Worm (Caenorhabditis elegans) whole organism, early embryonic: ENCODE results near the gene srw-71.

Source experiments
- B0310.2 ChIP-seq: sonication (generic microtip); optimal IDR thresholded peaks from 2 replicates; lab custom pipeline; 2016; ENCODE audit warnings: mild to moderate bottlenecking, missing genetic modification characterization, missing compliant biosample characterization
- F13C5.2 ChIP-seq: sonication (generic microtip); optimal IDR thresholded peaks from 2 replicates; lab custom pipeline; 2017; ENCODE audit warnings: mild to moderate bottlenecking, missing genetic modification characterization, inconsistent platforms, missing compliant biosample characterization
- aly-1 ChIP-seq: sonication (generic microtip); optimal IDR thresholded peaks from 2 replicates; lab custom pipeline; 2016; ENCODE audit warnings: missing genetic modification characterization, missing compliant biosample characterization
- ama-1 ChIP-seq: fragments of 150-350 bp; optimal IDR thresholded peaks from 2 replicates; lab custom pipeline; 2014
- ceh-13 ChIP-seq: fragments of 200-800 bp; sonication (Bioruptor generic); optimal IDR thresholded peaks from 2 replicates; lab custom pipeline; 2018; ENCODE audit warnings: mild to moderate bottlenecking, missing genetic modification characterization, missing compliant biosample characterization
- ceh-36 ChIP-seq: sonication (generic microtip); optimal IDR thresholded peaks from 2 replicates; lab custom pipeline; 2016; ENCODE audit warnings: missing genetic modification characterization, inconsistent platforms, missing compliant biosample characterization
- ets-7 ChIP-seq: sonication (generic microtip); optimal IDR thresholded peaks from 2 replicates; lab custom pipeline; 2016; ENCODE audit warnings: missing genotype, missing genetic modification characterization, missing compliant biosample characterization
- flt-1 ChIP-seq: fragments of 200-800 bp; sonication (Bioruptor generic); IDR thresholded peaks from 2 replicates; pipeline ENCODE4 v1.3.6; 2022; ENCODE audit warnings: missing genetic modification characterization, missing compliant biosample characterization
- hmbx-1 ChIP-seq: sonication (generic microtip); optimal IDR thresholded peaks from 2 replicates; lab custom pipeline; 2016; ENCODE audit warnings: mild to moderate bottlenecking, missing genetic modification characterization, missing compliant biosample characterization
- hmg-4 ChIP-seq: fragments of 200-800 bp; sonication (Bioruptor generic); optimal IDR thresholded peaks from 2 replicates; lab custom pipeline; 2018; ENCODE audit warnings: mild to moderate bottlenecking, missing genetic modification characterization, missing compliant biosample characterization
- hnd-1 ChIP-seq: sonication (generic microtip); optimal IDR thresholded peaks from 2 replicates; lab custom pipeline; 2016; ENCODE audit warnings: missing genetic modification characterization, missing compliant biosample characterization
- pes-1 ChIP-seq: fragments of 200-800 bp; sonication (Bioruptor generic); IDR thresholded peaks from 2 replicates; pipeline ENCODE4 v1.3.6; 2022; ENCODE audit warnings: missing genetic modification reagents, missing genetic modification characterization, missing compliant biosample characterization
- scrt-1 ChIP-seq: fragments of 200-800 bp; sonication (Bioruptor generic); IDR thresholded peaks from 2 replicates; pipeline ENCODE4 v1.3.6; 2022; ENCODE audit warnings: missing genetic modification characterization, missing compliant biosample characterization
- sea-1 ChIP-seq: fragments of 200-800 bp; sonication (Bioruptor generic); conservative IDR thresholded peaks from 2 replicates; pipeline ENCODE4 v1.3.6; 2022; ENCODE audit warnings: missing genetic modification characterization, missing compliant biosample characterization
- tbx-11 ChIP-seq: fragments of 200-800 bp; sonication (Bioruptor generic); IDR thresholded peaks from 2 replicates; pipeline ENCODE4 v1.3.6; 2022; ENCODE audit warnings: missing genetic modification characterization, missing compliant biosample characterization
- tbx-37 ChIP-seq: fragments of 200-800 bp; sonication (Bioruptor generic); conservative IDR thresholded peaks from 2 replicates; pipeline ENCODE4 v1.3.6; 2022; ENCODE audit warnings: missing genetic modification reagents, missing genetic modification characterization, missing compliant biosample characterization
- tra-4 ChIP-seq: sonication (generic microtip); optimal IDR thresholded peaks from 2 replicates; lab custom pipeline; 2017; ENCODE audit warnings: missing genetic modification characterization, missing compliant biosample characterization

The srw-71 gene

DNA sequence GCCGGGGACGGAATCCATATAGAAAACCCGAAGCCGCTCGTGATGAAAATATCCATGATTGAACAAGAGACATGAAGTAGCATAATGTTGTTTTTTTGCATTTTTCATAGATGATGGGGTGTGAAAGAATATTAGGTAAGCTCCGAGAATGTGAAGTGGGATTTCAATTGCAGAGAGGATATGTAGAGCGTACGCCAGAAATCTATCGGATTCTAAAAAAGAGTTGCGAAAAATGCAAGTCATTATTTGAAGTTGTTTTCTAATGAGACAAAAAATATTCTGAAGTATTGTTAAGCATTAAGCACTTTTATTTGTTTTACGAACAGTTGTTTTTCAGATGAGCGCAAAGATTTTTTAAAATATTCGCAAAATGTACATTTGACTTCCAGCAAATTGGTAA is 6.6 kb downstream of the srw-71 start, which contains the start of gene F18E3.10:
Gene F18E3.10 (minus strand): TSS at position 101 of the 400 bp plus-strand sequence.
- TF ChIP-seq tra-4 (tag; lab: Kevin White, UChicago), result no peak
- no peak for TF ChIP-seq ama-1 (lab: Kevin White, UChicago)
- no peak for TF ChIP-seq ceh-36 (tag; lab: Kevin White, UChicago)
- no peak for TF ChIP-seq hmg-4 (GFP tag; lab: Kevin White, UChicago)
- no peak for TF ChIP-seq aly-1
- TF ChIP-seq ets-7 (tag; lab: Kevin White, UChicago), result no peak
- no peak for TF ChIP-seq ceh-13 (GFP tag; lab: Kevin White, UChicago)
- no peak for TF ChIP-seq tbx-37 (GFP tag; lab: Robert Waterston, UW)
- no peak for TF ChIP-seq F13C5.2
- TF ChIP-seq sea-1, result no peak
- no peak for TF ChIP-seq tbx-11 (GFP tag; lab: Robert Waterston, UW)
- no peak for TF ChIP-seq flt-1 (GFP tag; lab: Robert Waterston, UW)
- no peak for TF ChIP-seq pes-1 (GFP tag; lab: Robert Waterston, UW)
- TF ChIP-seq scrt-1 (GFP tag; lab: Robert Waterston, UW), result no peak
- TF ChIP-seq hmbx-1, result no peak
- TF ChIP-seq hnd-1, result no peak

DNA sequence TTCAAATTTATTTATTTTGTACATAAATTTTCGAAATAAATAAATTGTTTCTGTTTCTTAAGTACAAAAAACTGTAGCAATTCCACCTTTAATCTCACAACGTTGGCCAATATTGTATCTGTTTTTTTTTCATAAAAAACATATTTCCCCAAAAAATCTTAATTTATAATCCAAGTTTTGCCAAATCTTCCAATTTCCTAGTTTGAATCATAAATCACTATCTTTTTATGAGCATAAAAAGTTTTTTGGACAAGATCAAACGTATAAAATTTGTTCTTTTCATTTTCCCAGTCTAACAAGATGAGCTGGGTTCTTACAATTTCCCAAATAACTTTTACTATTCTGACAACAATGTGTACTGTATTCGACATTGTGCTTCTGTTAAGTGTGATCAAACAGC is 10.8 kb downstream of the srw-71 start, which contains the start of gene srxa-4:
Gene srxa-4 (plus strand): TSS at position 301 of the 400 bp plus-strand sequence.
- TF ChIP-seq tbx-11 (GFP tag; lab: Robert Waterston, UW), result no peak
- TF ChIP-seq ceh-13 (GFP tag; lab: Kevin White, UChicago), result no peak
- TF ChIP-seq ets-7 (tag; lab: Kevin White, UChicago), result no peak
- TF ChIP-seq hmbx-1, result no peak
- TF ChIP-seq pes-1 (GFP tag; lab: Robert Waterston, UW), result no peak
- TF ChIP-seq tra-4 (tag; lab: Kevin White, UChicago), result no peak
- TF ChIP-seq tbx-37 (GFP tag; lab: Robert Waterston, UW), result no peak
- TF ChIP-seq aly-1, result no peak
- TF ChIP-seq B0310.2 (tag; lab: Kevin White, UChicago), result no peak
- TF ChIP-seq scrt-1 (GFP tag; lab: Robert Waterston, UW), result no peak

DNA sequence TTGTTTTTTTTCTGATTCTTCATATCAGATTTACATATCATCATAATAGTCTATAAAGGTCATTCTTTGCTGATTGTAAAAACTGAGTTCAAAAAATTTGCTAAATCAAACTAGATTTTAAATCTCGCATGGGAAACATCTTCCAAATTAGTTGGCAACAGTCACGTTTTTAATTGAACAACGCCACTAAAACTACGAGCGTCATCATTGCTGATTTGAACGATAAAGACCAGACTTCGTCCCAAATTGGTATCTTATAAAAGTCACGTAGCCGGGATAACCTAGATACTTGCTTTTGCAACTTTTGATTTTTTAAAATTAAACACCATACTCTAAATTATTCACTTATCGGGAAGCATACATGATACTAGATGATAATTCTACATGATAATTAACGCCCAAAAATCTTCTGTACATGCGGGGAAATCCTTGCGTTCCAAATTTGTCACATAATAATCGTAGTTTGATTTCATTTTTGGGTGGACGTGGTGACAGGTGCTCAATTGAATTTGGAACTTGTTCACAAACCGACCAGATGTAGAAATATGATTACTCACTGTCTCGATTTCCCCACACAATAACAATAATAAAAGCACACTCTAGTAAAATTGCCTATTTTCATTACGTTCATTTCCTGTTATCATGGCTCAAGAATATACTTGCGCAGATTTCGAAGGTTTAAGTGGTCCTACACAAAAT is 13.7 kb downstream of the srw-71 start, which contains the start of gene srw-67:
Gene srw-67 (plus strand): TSS at position 643 of the 699 bp plus-strand sequence.
- TF ChIP-seq ceh-36 (tag; lab: Kevin White, UChicago) (no peak), B0310.2 (tag; lab: Kevin White, UChicago) (no peak), hmbx-1 (no peak), F13C5.2 (no peak), ets-7 (tag; lab: Kevin White, UChicago) (no peak), tbx-11 (GFP tag; lab: Robert Waterston, UW) (no peak), scrt-1 (GFP tag; lab: Robert Waterston, UW) (no peak)

DNA sequence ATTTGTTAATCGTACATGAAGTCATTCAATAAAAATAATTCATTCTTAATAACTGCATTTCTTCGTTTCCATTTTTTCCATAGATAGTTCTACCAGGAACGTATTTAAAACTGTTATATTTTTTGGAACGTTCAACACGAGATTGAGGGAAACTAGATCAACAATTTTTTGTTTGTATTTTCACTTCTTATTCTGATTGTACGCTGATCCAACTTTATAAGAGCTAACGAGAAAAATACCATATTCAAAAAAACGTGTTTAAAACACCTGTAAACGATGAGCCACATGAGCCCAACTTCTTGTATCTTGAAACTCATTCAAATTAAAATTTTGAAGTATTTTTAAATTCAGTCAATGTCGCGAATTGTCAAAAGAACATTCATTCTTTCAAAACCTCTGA is 14.3 kb downstream of the srw-71 start:
- TF ChIP-seq tbx-37 (GFP tag; lab: Robert Waterston, UW) (no peak), hmbx-1 (no peak), tra-4 (tag; lab: Kevin White, UChicago) (no peak), tbx-11 (GFP tag; lab: Robert Waterston, UW) (no peak), pes-1 (GFP tag; lab: Robert Waterston, UW) (no peak), hmg-4 (GFP tag; lab: Kevin White, UChicago) (no peak), aly-1 (no peak), ceh-13 (GFP tag; lab: Kevin White, UChicago) (no peak), F13C5.2 (no peak), sea-1 (no peak), scrt-1 (GFP tag; lab: Robert Waterston, UW) (no peak), B0310.2 (tag; lab: Kevin White, UChicago) (no peak), flt-1 (GFP tag; lab: Robert Waterston, UW) (no peak), ama-1 (lab: Kevin White, UChicago) (no peak), hnd-1 (no peak), ets-7 (tag; lab: Kevin White, UChicago) (no peak), ceh-36 (tag; lab: Kevin White, UChicago) (no peak)

DNA sequence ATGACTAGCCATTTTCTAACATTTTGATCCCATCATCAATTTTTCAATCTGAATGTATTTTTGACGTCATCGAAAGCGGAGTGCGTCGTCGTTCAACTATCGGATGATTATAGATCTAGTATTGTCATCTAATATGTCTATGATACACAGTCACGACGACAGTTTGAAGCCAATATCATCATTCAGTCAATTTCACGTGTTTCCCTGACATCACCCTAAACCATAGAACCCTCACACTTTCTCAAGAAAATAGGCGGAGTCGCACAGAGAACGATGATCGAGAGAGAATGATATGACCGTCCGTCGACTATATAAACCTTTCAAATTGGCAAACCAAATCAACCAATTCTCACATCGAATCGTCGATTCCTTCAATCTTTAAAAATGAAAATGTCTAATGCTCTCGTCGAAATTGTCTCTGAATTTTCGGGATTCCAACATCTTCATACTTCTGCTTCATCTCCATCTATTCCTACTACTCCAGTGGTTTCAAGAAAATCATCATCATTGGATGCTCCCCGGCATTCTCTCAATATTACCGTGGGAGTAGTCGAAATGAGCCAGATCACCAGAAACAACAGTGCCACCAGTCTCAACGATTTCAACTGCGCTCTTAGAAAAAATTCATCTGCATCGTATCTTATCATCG is 15.0 kb downstream of the srw-71 start, which contains the start of gene F18E3.13:
Gene F18E3.13 (plus strand): TSS at position 385 of the 649 bp plus-strand sequence.
- TF ChIP-seq pes-1 (GFP tag; lab: Robert Waterston, UW) (no peak), tra-4 (tag; lab: Kevin White, UChicago) (no peak), ama-1 (lab: Kevin White, UChicago) (no peak), scrt-1 (GFP tag; lab: Robert Waterston, UW) (no peak), aly-1 (no peak)

DNA sequence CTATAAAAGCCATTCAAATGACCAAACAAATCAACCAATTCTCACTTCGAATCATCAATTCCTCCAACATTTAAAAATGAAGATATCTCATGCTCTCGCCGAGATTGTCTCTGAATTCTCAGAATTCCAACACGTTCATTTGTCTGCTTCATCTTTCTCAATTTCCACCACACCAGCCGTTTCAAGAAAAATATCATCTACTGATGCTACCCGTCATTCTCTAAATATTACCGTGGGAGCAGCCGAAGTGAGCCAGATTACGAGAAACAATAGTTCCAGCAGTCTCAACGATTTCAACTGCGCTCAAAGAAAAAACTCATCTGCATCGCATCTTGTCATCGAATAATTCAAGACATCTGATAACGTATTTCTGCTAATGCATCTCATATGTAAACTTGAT is 16.0 kb downstream of the srw-71 start, which contains the start of gene F18E3.12:
Gene F18E3.12 (plus strand): TSS at position 77 of the 400 bp plus-strand sequence.
- TF ChIP-seq hmg-4 (GFP tag; lab: Kevin White, UChicago), result no peak
- no peak for TF ChIP-seq hmbx-1
- no peak for TF ChIP-seq ceh-13 (GFP tag; lab: Kevin White, UChicago)
- no peak for TF ChIP-seq ama-1 (lab: Kevin White, UChicago)

DNA sequence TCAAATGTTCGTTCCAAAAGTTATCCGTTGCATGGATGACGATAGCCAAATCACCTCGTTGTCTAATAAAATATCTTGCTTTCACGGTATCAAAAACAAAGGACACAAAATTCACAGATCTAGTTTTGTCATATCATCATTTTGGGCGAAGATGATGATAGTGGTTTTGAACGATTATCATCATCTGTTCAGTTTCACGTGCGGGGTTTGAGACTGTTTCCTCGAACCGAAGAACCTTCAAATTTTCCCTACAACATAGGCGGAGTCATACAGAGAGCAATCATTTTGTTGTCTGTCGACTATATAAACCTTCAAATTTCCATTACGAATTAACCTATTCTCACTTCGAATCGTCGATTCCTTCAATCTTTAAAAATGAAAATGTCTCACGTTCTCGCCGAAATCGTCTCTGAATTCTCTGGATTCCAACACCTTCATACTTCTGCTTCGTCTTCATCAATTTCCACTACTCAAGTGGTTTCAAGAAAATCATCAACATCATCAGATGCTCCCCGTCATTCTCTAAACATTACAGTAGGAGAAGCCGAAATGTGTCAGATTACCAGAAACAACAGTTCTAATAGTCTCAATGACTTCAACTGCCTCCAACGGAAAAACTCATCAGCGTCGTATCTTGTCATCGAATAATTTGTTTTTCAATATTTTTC is 17.7 kb downstream of the srw-71 start, which contains the start of gene F18E3.11:
Gene F18E3.11 (plus strand): TSS at position 376 of the 668 bp plus-strand sequence.
- no peak for TF ChIP-seq ama-1 (lab: Kevin White, UChicago)
- TF ChIP-seq ceh-36 (tag; lab: Kevin White, UChicago), result no peak
- TF ChIP-seq ets-7 (tag; lab: Kevin White, UChicago), result no peak
- TF ChIP-seq hmbx-1, result no peak
- TF ChIP-seq flt-1 (GFP tag; lab: Robert Waterston, UW), result no peak
- no peak for TF ChIP-seq ceh-13 (GFP tag; lab: Kevin White, UChicago)
- TF ChIP-seq pes-1 (GFP tag; lab: Robert Waterston, UW), result no peak
- TF ChIP-seq hmg-4 (GFP tag; lab: Kevin White, UChicago), result no peak
- no peak for TF ChIP-seq sea-1
- TF ChIP-seq scrt-1 (GFP tag; lab: Robert Waterston, UW), result no peak
- TF ChIP-seq tra-4 (tag; lab: Kevin White, UChicago), result no peak
- TF ChIP-seq B0310.2 (tag; lab: Kevin White, UChicago), result no peak
- no peak for TF ChIP-seq tbx-11 (GFP tag; lab: Robert Waterston, UW)
- no peak for TF ChIP-seq aly-1
